Worm (Caenorhabditis elegans): ENCODE data around the gene gldi-11.

gldi-11 gene

DNA sequence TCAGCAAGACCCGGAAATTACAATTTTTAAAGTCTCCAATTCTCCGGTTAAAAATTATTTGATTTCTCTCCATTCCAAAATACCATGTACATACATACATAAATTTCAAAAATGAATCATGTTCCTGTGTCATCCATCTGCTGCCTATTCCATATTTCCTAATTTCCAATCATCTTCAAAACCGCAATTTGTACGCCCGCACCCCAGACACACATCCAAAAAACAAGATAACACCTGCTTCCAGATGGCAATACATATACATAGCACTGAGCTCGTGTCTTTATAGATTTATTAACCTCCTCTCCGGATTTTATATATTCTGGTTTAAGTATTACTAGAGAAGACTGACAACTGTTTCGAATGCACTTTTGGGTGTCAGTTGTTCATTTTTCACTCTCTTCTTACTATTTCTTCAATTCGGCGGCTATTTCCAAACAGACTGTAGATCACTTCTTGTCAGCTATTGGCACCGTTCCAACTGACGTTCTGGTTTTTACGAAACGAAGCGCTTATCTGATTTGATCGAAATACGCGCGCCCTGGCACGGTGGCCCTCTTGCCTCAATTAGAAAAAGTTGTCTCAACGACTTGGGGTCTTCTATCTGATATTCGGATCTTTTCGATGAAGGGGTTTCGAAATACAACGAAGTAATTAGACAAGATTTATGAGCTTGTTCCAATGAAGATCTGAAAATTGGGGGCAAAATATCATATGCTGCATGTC lies 36.3 kb upstream of the gldi-11 start:
- peak; percentile 21 for TF ChIP-seq hlh-1 (tag; optimal IDR thresholded peaks at IDR 0.05)
- TF ChIP-seq lin-32 (GFP tag; optimal IDR thresholded peaks at IDR 0.05), result peak; percentile 92
- TF ChIP-seq unc-120 (tag; optimal IDR thresholded peaks at IDR 0.05; ENCODE audit: poor library complexity, severe bottlenecking), result no peak

DNA sequence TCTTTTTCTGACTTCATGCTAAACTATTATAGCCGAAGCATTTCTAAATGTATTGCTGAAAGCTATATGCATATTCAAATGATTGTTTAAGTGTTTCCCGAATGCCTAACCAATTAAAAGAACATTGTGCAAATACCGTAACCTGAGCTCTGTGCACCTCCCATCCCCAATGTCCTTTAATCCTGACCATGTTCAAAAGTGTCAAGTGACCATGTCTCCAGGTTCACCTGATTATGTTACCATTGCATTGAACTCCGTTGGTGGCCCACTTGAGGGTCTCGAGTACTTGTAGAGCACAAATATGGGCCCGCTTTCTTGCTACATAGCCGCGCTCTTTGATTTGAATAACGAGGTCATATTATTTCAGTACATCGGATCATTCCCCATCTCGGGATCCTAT lies 29.7 kb upstream of the gldi-11 start:
- peak; percentile 24 for TF ChIP-seq pha-4 (tag; optimal IDR thresholded peaks at IDR 0.05)
- no peak for TF ChIP-seq unc-39 (tag; optimal IDR thresholded peaks at IDR 0.05)
- TF ChIP-seq nhr-2 (tag; optimal IDR thresholded peaks at IDR 0.05), result peak; percentile 67

DNA sequence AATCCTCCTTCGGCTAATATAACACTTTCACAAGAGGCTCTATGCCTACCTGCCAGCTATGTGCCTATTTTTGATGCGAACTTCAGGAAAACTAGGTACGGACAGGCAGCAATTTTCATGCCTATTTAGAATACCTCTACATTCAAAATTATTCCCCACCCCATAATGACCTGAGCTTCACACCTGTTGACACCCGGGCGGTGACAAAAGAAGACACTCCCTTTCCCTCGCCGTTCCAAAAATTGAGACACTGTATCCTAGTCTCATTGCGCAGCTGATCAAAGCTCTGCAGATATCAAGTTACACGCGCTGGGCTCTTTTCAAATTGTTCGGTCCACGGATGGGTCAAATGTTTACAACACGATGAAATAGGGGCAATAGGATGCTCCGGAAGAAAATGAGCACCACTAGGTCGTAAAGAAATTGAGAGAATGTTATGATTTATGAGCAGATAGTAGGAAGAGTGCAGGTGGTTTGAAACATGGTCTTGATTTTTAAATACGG lies 28.9 kb upstream of the gldi-11 start:
- no peak for TF ChIP-seq nhr-12 (tag; optimal IDR thresholded peaks at IDR 0.05)
- peak; percentile 54 for TF ChIP-seq lin-32 (GFP tag; optimal IDR thresholded peaks at IDR 0.05)

DNA sequence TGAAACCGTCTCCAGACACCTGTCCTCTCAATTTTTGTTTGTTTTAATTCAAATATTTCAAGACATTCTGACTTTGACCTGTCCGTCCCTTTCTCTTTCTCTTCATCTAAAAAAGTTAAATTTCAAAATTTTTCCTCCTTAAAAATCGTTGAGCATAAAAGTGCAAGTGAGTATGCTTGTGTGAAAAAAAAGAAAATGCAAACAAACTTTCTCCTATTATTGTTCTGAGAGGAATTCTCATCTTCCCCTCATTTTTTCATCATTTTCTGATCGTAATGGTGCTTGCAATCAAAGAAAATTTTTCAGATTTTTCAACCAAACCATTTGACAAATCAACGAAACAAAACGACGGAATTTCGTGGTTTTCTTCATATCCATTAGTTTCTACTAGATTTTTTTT lies 23.3 kb upstream of the gldi-11 start, which contains the start of gene shc-2:
shc-2 (plus strand) TSS at position 301 of the 400 bp plus-strand sequence.
- TF ChIP-seq ceh-83 (GFP tag; optimal IDR thresholded peaks at IDR 0.05) (no peak), cnd-1 (tag; optimal IDR thresholded peaks at IDR 0.05) (no peak), blmp-1 (tag; optimal IDR thresholded peaks at IDR 0.05) (no peak), sptf-1 (tag; optimal IDR thresholded peaks at IDR 0.05) (no peak)

DNA sequence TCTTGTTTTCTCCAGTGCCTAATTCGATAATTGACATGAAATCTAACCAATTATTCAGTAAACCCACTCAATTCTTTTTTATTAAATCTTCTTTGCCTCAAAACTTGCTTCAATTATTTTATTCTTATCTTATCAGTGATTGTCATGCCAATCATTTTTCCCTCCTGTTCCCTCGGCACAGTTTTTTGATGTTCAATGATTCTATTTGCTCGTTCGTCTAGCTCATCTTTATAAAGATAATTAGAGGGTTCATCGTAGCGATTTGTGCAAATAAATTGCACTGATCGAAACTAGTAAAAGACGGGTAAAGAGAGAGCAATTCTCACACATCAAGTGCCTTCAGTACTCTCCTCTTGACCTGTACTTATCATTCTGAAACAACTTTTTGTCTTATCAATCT lies 22.0 kb upstream of the gldi-11 start:
- TF ChIP-seq nhr-76 (tag; optimal IDR thresholded peaks at IDR 0.05) (no peak), nhr-237 (tag; optimal IDR thresholded peaks at IDR 0.05) (no peak), ztf-11 (tag; optimal IDR thresholded peaks at IDR 0.05) (no peak), sem-2 (GFP tag; optimal IDR thresholded peaks at IDR 0.05) (no peak), nhr-2 (tag; optimal IDR thresholded peaks at IDR 0.05) (no peak), blmp-1 (tag; optimal IDR thresholded peaks at IDR 0.05) (no peak), mep-1 (tag; optimal IDR thresholded peaks at IDR 0.05) (no peak), M03D4.4 (tag; optimal IDR thresholded peaks at IDR 0.05) (no peak), elt-1 (tag; optimal IDR thresholded peaks at IDR 0.05; ENCODE audit: borderline replicate concordance, insufficient read depth) (no peak), flh-1 (GFP tag; optimal IDR thresholded peaks at IDR 0.05) (no peak), lin-13 (tag; optimal IDR thresholded peaks at IDR 0.05) (no peak), elt-3 (tag; optimal IDR thresholded peaks at IDR 0.05) (no peak), mls-2 (tag; optimal IDR thresholded peaks at IDR 0.05) (no peak), tbx-8 (GFP tag; optimal IDR thresholded peaks at IDR 0.05) (no peak), lin-32 (GFP tag; optimal IDR thresholded peaks at IDR 0.05) (no peak), drap-1 (GFP tag; optimal IDR thresholded peaks at IDR 0.05) (no peak), ham-2 (GFP tag; optimal IDR thresholded peaks at IDR 0.05) (no peak), ces-1 (GFP tag; optimal IDR thresholded peaks at IDR 0.05) (no peak), ceh-43 (GFP tag; optimal IDR thresholded peaks at IDR 0.05) (no peak), bed-3 (GFP tag; optimal IDR thresholded peaks at IDR 0.05) (no peak)

DNA sequence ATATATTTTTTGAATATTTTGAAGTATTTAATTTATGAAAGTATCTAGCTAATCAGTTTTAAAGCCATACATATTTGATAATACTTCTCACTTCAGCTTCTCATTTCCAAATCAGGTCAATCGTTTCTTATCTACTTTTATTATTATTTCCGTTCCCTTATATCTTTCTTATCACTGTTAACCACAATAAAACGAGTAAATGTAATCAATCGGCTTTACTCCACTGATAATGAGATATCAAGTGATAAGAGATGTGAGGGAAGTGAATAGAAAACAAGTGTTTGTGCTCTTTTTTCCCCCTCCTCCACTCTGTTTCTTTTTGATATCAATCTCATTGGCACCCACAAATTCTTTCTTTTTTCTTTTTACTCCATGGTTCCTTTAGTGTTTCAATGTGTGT lies 21.0 kb upstream of the gldi-11 start:
- no peak for TF ChIP-seq nhr-2 (tag; optimal IDR thresholded peaks at IDR 0.05)
- no peak for TF ChIP-seq sem-2 (GFP tag; optimal IDR thresholded peaks at IDR 0.05)
- no peak for TF ChIP-seq ztf-11 (tag; optimal IDR thresholded peaks at IDR 0.05)

DNA sequence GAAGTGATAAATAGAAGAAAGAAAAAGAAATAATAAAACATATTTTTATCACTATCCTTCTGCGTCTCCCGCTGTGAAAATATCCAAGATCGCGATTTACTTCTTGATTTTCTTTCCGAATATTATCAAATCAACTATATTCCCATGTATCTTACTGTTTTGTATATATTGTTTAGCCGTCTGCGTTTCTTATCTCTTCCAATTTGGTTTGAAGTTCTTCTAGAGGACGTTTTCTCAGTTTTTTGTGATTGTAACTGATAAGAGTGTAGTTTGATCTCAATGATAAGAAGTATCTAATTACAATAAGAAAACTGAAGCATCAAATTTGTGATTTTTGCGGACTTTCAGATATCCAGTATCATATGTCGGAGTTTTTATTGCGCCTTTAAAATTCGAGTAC lies 15.1 kb upstream of the gldi-11 start:
- TF ChIP-seq pha-4 (tag; optimal IDR thresholded peaks at IDR 0.05), result no peak
- TF ChIP-seq unc-39 (tag; optimal IDR thresholded peaks at IDR 0.05), result no peak
- no peak for TF ChIP-seq nhr-237 (tag; optimal IDR thresholded peaks at IDR 0.05)
- no peak for TF ChIP-seq mep-1 (tag; optimal IDR thresholded peaks at IDR 0.05)

All from whole organism, mixed stage, embryonic.